Worm (Caenorhabditis elegans) whole organism, L3 larva: ENCODE measurements around the gene T24C4.2.

Experiments used
- ceh-28 ChIP-seq: fragments of 150-350 bp; optimal IDR thresholded peaks from 2 replicates; lab custom pipeline; 2014; ENCODE audit warnings: missing biosample characterization, missing genetic modification reagents, missing genetic modification characterization
- ceh-9 ChIP-seq: sonication (generic microtip); optimal IDR thresholded peaks from 2 replicates; lab custom pipeline; 2018; ENCODE audit warnings: missing biosample characterization, missing genetic modification characterization
- elt-3 ChIP-seq, 3 experiments: fragments of 150-350 bp in 1 of 3; sonication (generic microtip) in 2 of 3; optimal IDR thresholded peaks; 2 replicates in 2 of 3; 4 replicates in 1 of 3; lab custom pipeline; 2014 to 2017; ENCODE audit warnings: missing biosample characterization in 3 of 3, missing genetic modification characterization in 3 of 3
- lin-15B ChIP-seq: fragments of 150-350 bp; optimal IDR thresholded peaks from 2 replicates; lab custom pipeline; 2014; ENCODE audit warnings: missing biosample characterization, missing genetic modification characterization
- nhr-237 ChIP-seq: fragments of 150-350 bp; optimal IDR thresholded peaks from 2 replicates; lab custom pipeline; 2014; ENCODE audit warnings: missing biosample characterization, missing genetic modification characterization
- nhr-25 ChIP-seq: sonication (generic microtip); optimal IDR thresholded peaks from 2 replicates; lab custom pipeline; 2017; ENCODE audit warnings: missing biosample characterization, missing genetic modification characterization
- nhr-28 ChIP-seq: fragments of 150-350 bp; optimal IDR thresholded peaks from 2 replicates; lab custom pipeline; 2014; ENCODE audit warnings: missing biosample characterization, missing genetic modification characterization
- snpc-4 ChIP-seq: fragments of 150-350 bp; optimal IDR thresholded peaks from 2 replicates; lab custom pipeline; 2014; ENCODE audit warnings: missing biosample characterization, missing genetic modification characterization
- unc-62 ChIP-seq: fragments of 150-350 bp; sonication (generic microtip); optimal IDR thresholded peaks from 4 replicates; lab custom pipeline; 2014; ENCODE audit warnings: missing biosample characterization, missing genetic modification reagents, missing genetic modification characterization

DNA sequence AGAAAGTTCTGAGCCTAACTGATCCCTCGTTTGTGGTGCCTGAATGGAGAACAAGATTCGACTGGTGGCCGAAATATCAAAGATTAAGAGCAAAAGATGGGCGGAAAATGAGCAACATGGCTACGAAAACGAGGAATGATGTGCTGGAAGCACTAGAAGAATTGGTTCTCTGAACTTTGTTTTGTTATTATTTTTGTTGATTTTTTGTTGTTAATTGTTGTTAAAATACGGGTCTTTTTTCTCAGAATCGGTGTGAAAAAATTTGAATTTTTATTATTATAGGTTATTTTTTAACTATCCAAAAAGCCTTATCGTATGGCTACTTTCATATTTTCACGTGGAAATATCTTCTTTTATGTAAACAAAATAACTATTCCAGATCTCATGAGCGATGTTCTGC is 13.5 kb downstream of the T24C4.2 start, which contains the start of gene K02F3.12:
- TF ChIP-seq ceh-9 (tag; lab: Kevin White, UChicago) (no peak), unc-62 (GFP tag; lab: Kevin White, UChicago) (no peak), nhr-28 (no peak), nhr-25 (tag; lab: Kevin White, UChicago) (no peak), nhr-237 (tag; lab: Kevin White, UChicago) (no peak), snpc-4 (tag; lab: Kevin White, UChicago) (no peak), lin-15B (tag; lab: Kevin White, UChicago) (no peak), elt-3 (tag; optimal IDR thresholded peaks at IDR 0.05; lab: Kevin White, UChicago) (no peak), ceh-28 (tag; lab: Kevin White, UChicago) (no peak)
